Worm (Caenorhabditis elegans) whole organism, midembryonic: ENCODE measurements around the gene C15C8.4.

Source experiments
- cog-1 ChIP-seq: sonication (generic microtip); optimal IDR thresholded peaks from 2 replicates; lab custom pipeline; 2016; ENCODE audit warnings: missing genetic modification characterization, missing compliant biosample characterization
- flt-1 ChIP-seq: fragments of 200-800 bp; sonication (Bioruptor generic); IDR thresholded peaks from 2 replicates; pipeline ENCODE4 v1.3.6; 2022; ENCODE audit warnings: missing genetic modification characterization, missing compliant biosample characterization
- tab-1 ChIP-seq: fragments of 200-800 bp; sonication (Bioruptor generic); IDR thresholded peaks from 2 replicates; pipeline ENCODE4 v1.3.6; 2022; ENCODE audit warnings: missing genetic modification characterization, missing compliant biosample characterization
- ztf-23 ChIP-seq: fragments of 200-800 bp; sonication (Bioruptor generic); IDR thresholded peaks from 2 replicates; pipeline ENCODE4 v1.3.6; 2022; ENCODE audit warnings: missing genetic modification reagents, missing genetic modification characterization, missing compliant biosample characterization
- ztf-29 ChIP-seq: fragments of 200-800 bp; sonication (Bioruptor generic); IDR thresholded peaks from 2 replicates; pipeline ENCODE4 v1.3.6; 2022; ENCODE audit warnings: missing genetic modification reagents, missing genetic modification characterization, missing compliant biosample characterization

DNA sequence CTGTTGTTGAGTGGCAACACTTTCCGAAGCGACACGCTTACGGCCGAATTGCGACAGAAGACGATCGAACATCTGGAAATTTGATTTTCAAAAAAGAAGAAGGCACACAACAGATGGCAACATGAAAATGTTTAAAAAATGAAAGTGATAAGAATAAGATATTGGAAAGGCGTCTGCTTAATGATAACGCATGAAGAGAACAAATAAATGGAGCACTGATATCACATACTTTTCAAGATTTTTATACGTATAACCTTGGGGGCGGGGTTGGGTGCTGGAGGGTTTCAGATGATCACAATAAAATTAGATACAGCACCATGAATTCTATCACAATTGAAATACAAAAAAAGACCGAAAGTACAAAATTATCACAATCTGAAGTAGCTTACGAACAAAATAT, 2.3 kb downstream of the C15C8.4 start, which contains the start of gene C15C8.7:
- no peak for TF ChIP-seq cog-1 (tag; lab: Kevin White, UChicago)
- TF ChIP-seq ztf-23 (GFP tag; lab: Robert Waterston, UW), result no peak
- no peak for TF ChIP-seq tab-1
- TF ChIP-seq ztf-29 (GFP tag; lab: Robert Waterston, UW), result no peak
- no peak for TF ChIP-seq flt-1 (GFP tag; lab: Robert Waterston, UW)
